Fruit fly (Drosophila melanogaster): ENCODE measurements around the gene CG13088.

dm6 chr2L:8534118-8534514 is 45.3 kb downstream of the CG13088 start:
- TF ChIP-seq CG8478 (optimal IDR thresholded peaks at IDR 0.05) (no peak), EcR (GFP tag; optimal IDR thresholded peaks at IDR 0.05) (no peak), psq (optimal IDR thresholded peaks at IDR 0.05) (no peak), usp (GFP tag; optimal IDR thresholded peaks at IDR 0.05) (no peak), pan (optimal IDR thresholded peaks at IDR 0.05) (no peak), Dll (optimal IDR thresholded peaks at IDR 0.05) (no peak)

Data from whole organism.